Worm (Caenorhabditis elegans) whole organism, L4 larva: ENCODE results near the gene F41C3.7.

ENCODE experiments used
- F26F4.8 ChIP-seq: fragments of 200-800 bp; sonication (Bioruptor generic); conservative IDR thresholded peaks from 2 replicates; pipeline ENCODE4 v1.3.6; 2022; ENCODE audit warnings: missing genetic modification characterization, missing compliant biosample characterization
- F44E2.7 ChIP-seq: fragments of 200-800 bp; sonication (Bioruptor generic); IDR thresholded peaks from 2 replicates; pipeline ENCODE4 v2.1.2; 2022; ENCODE audit warnings: missing genetic modification characterization, missing compliant biosample characterization
- R02D3.7 ChIP-seq: fragments of 150-350 bp; sonication (generic microtip); optimal IDR thresholded peaks from 3 replicates; lab custom pipeline; 2014; ENCODE audit warnings: missing biosample characterization, missing genetic modification characterization
- T26A8.4 ChIP-seq: fragments of 200-800 bp; sonication (Bioruptor generic); IDR thresholded peaks from 2 replicates; pipeline ENCODE4 v1.3.6; 2022; ENCODE audit warnings: missing genetic modification characterization, missing compliant biosample characterization
- Y75B8A.6 ChIP-seq: fragments of 200-800 bp; sonication (Bioruptor generic); IDR thresholded peaks from 2 replicates; pipeline ENCODE4 v1.3.6; 2022; ENCODE audit warnings: missing genetic modification reagents, missing genetic modification characterization, missing compliant biosample characterization
- ama-1 ChIP-seq: fragments of 150-350 bp; optimal IDR thresholded peaks from 2 replicates; lab custom pipeline; 2014; ENCODE audit warnings: inconsistent platforms, mixed read lengths
- attf-4 ChIP-seq: sonication (generic microtip); optimal IDR thresholded peaks from 3 replicates; lab custom pipeline; 2017; ENCODE audit warnings: missing biosample characterization, missing genetic modification characterization
- ceh-20 ChIP-seq: fragments of 200-800 bp; sonication (Bioruptor generic); IDR thresholded peaks from 2 replicates; pipeline ENCODE4 v1.3.6; 2022; ENCODE audit warnings: missing genetic modification reagents, missing genetic modification characterization, missing compliant biosample characterization
- ceh-28 ChIP-seq: fragments of 150-350 bp; optimal IDR thresholded peaks from 2 replicates; lab custom pipeline; 2014; ENCODE audit warnings: missing biosample characterization, missing genetic modification reagents, missing genetic modification characterization
- ceh-32 ChIP-seq: sonication (generic microtip); optimal IDR thresholded peaks from 2 replicates; lab custom pipeline; 2016; ENCODE audit warnings: mild to moderate bottlenecking, missing genetic modification characterization, missing compliant biosample characterization; ENCODE audit not compliant: poor library complexity
- ceh-44 ChIP-seq: fragments of 200-800 bp; sonication (Bioruptor generic); IDR thresholded peaks from 2 replicates; pipeline ENCODE4 v1.3.6; 2022; ENCODE audit warnings: missing genetic modification reagents, missing genetic modification characterization, missing compliant biosample characterization
- ces-1 ChIP-seq: fragments of 150-350 bp; sonication (generic microtip); optimal IDR thresholded peaks from 4 replicates; lab custom pipeline; 2014; ENCODE audit warnings: missing biosample characterization, missing genetic modification reagents, missing genetic modification characterization
- cey-2 ChIP-seq: sonication (generic microtip); optimal IDR thresholded peaks from 3 replicates; lab custom pipeline; 2017; ENCODE audit warnings: missing genetic modification characterization, mild to moderate bottlenecking, missing compliant biosample characterization, antibody characterized with exemption, borderline replicate concordance; ENCODE audit not compliant: insufficient read depth
- daf-16 ChIP-seq, 3 experiments: sonication (generic microtip); optimal IDR thresholded peaks; 2 replicates each; lab custom pipeline; 2016 to 2017; ENCODE audit warnings: missing genetic modification characterization in 3 of 3, missing genetic modification reagents in 3 of 3, mild to moderate bottlenecking in 2 of 3, missing compliant biosample characterization in 2 of 3, missing biosample characterization in 1 of 3, moderate library complexity in 1 of 3
- daf-19 ChIP-seq: fragments of 200-800 bp; sonication (Bioruptor generic); conservative IDR thresholded peaks from 2 replicates; pipeline ENCODE4 v1.3.6; 2022; ENCODE audit warnings: missing genetic modification characterization, missing compliant biosample characterization
- dve-1 ChIP-seq: sonication (generic microtip); optimal IDR thresholded peaks from 2 replicates; lab custom pipeline; 2017; ENCODE audit warnings: antibody characterized with exemption, mild to moderate bottlenecking, missing genetic modification characterization, missing compliant biosample characterization; ENCODE audit not compliant: insufficient read depth
- fkh-10 ChIP-seq: fragments of 150-350 bp; optimal IDR thresholded peaks from 2 replicates; lab custom pipeline; 2014; ENCODE audit warnings: missing biosample characterization, missing genetic modification reagents, missing genetic modification characterization
- hif-1 ChIP-seq, 2 experiments: sonication (generic microtip); optimal IDR thresholded peaks; 2 replicates each; lab custom pipeline; 2016 to 2017; ENCODE audit warnings: missing compliant biosample characterization in 2 of 2, missing genetic modification characterization in 2 of 2, missing genetic modification reagents in 2 of 2, missing genotype in 2 of 2, mild to moderate bottlenecking in 1 of 2
- hlh-11 ChIP-seq: fragments of 200-800 bp; sonication (Bioruptor generic); optimal IDR thresholded peaks from 2 replicates; lab custom pipeline; 2018; ENCODE audit warnings: mild to moderate bottlenecking, missing genetic modification characterization, missing compliant biosample characterization
- hlh-30 ChIP-seq: sonication (generic microtip); optimal IDR thresholded peaks from 2 replicates; lab custom pipeline; 2017; ENCODE audit warnings: antibody characterized with exemption, mild to moderate bottlenecking, missing genetic modification characterization, missing compliant biosample characterization; ENCODE audit not compliant: insufficient read depth
- hmg-1.1 ChIP-seq: fragments of 200-800 bp; sonication (Bioruptor generic); IDR thresholded peaks from 2 replicates; pipeline ENCODE4 v1.3.6; 2022; ENCODE audit warnings: missing genetic modification reagents, missing genetic modification characterization, missing compliant biosample characterization
- lim-7 ChIP-seq: fragments of 200-800 bp; sonication (Bioruptor generic); IDR thresholded peaks from 2 replicates; pipeline ENCODE4 v1.3.6; 2022; ENCODE audit warnings: missing genetic modification characterization, missing compliant biosample characterization
- lin-1 ChIP-seq: fragments of 200-800 bp; sonication (Bioruptor generic); IDR thresholded peaks from 2 replicates; pipeline ENCODE4 v1.3.6; 2022; ENCODE audit warnings: missing genetic modification reagents, missing genetic modification characterization, missing compliant biosample characterization
- lin-29 ChIP-seq: fragments of 200-800 bp; sonication (Bioruptor generic); IDR thresholded peaks from 2 replicates; pipeline ENCODE4 v1.3.6; 2022; ENCODE audit warnings: missing genetic modification reagents, missing genetic modification characterization, missing compliant biosample characterization
- lin-38 ChIP-seq: fragments of 200-800 bp; sonication (Bioruptor generic); IDR thresholded peaks from 2 replicates; pipeline ENCODE4 v1.3.6; 2022; ENCODE audit warnings: missing genetic modification reagents, missing genetic modification characterization, missing compliant biosample characterization
- lsy-2 ChIP-seq, 2 experiments: fragments of 150-350 bp in 1 of 2; sonication (generic microtip) in 1 of 2; optimal IDR thresholded peaks; 2 replicates each; lab custom pipeline; 2014 to 2017; ENCODE audit warnings: missing biosample characterization in 2 of 2, missing genetic modification characterization in 2 of 2
- madf-5 ChIP-seq, 2 experiments: fragments of 200-800 bp; sonication (Bioruptor generic); IDR thresholded peaks; 2 replicates each; pipeline ENCODE4 v1.3.6; 2022; ENCODE audit warnings: missing compliant biosample characterization in 2 of 2, missing genetic modification characterization in 2 of 2
- mdl-1 ChIP-seq, 2 experiments: fragments of 150-350 bp in 1 of 2; sonication (generic microtip) in 1 of 2; optimal IDR thresholded peaks; 2 replicates each; lab custom pipeline; 2014 to 2017; ENCODE audit warnings: missing biosample characterization in 2 of 2, missing genetic modification characterization in 2 of 2
- mdt-29 ChIP-seq: fragments of 200-800 bp; sonication (Bioruptor generic); IDR thresholded peaks from 2 replicates; pipeline ENCODE4 v1.3.6; 2022; ENCODE audit warnings: missing genetic modification reagents, missing genetic modification characterization, missing compliant biosample characterization
- mep-1 ChIP-seq: fragments of 150-350 bp; sonication (generic microtip); optimal IDR thresholded peaks from 3 replicates; lab custom pipeline; 2014; ENCODE audit warnings: missing biosample characterization, missing genetic modification characterization
- mes-2 ChIP-seq: sonication (generic microtip); optimal IDR thresholded peaks from 2 replicates; lab custom pipeline; 2016; ENCODE audit warnings: missing genotype, mild to moderate bottlenecking, missing genetic modification characterization, missing compliant biosample characterization; ENCODE audit not compliant: poor library complexity, severe bottlenecking
- mxl-3 ChIP-seq: fragments of 200-800 bp; sonication (Bioruptor generic); optimal IDR thresholded peaks from 2 replicates; lab custom pipeline; 2018; ENCODE audit warnings: mild to moderate bottlenecking, missing genetic modification characterization, missing compliant biosample characterization
- nhr-111 ChIP-seq: fragments of 200-800 bp; sonication (Bioruptor generic); optimal IDR thresholded peaks from 2 replicates; lab custom pipeline; 2018; ENCODE audit warnings: mild to moderate bottlenecking, missing genetic modification characterization, missing compliant biosample characterization
- nhr-237 ChIP-seq: sonication (generic microtip); optimal IDR thresholded peaks from 2 replicates; lab custom pipeline; 2017; ENCODE audit warnings: missing biosample characterization, missing genetic modification characterization
- nhr-6 ChIP-seq: fragments of 150-350 bp; optimal IDR thresholded peaks from 2 replicates; lab custom pipeline; 2014; ENCODE audit warnings: missing biosample characterization, missing genetic modification characterization
- pha-4 ChIP-seq, 2 experiments: fragments of 150-350 bp in 1 of 2; fragments of 200-800 bp in 1 of 2; sonication (Bioruptor generic) in 1 of 2; IDR thresholded peaks in 1 of 2; optimal IDR thresholded peaks in 1 of 2; 2 replicates each; pipeline versions ENCODE4 v1.3.6 to Lab custom; 2014 to 2022; ENCODE audit warnings: missing genetic modification characterization in 2 of 2, missing genetic modification reagents in 2 of 2, missing biosample characterization in 1 of 2, missing compliant biosample characterization in 1 of 2
- snpc-4 ChIP-seq: fragments of 150-350 bp; optimal IDR thresholded peaks from 2 replicates; lab custom pipeline; 2014; ENCODE audit warnings: missing biosample characterization, missing genetic modification characterization
- tra-1 ChIP-seq: fragments of 200-800 bp; sonication (Bioruptor generic); IDR thresholded peaks from 2 replicates; pipeline ENCODE4 v1.3.6; 2022; ENCODE audit warnings: missing genetic modification reagents, missing genetic modification characterization, missing compliant biosample characterization
- unc-62 ChIP-seq, 3 experiments: fragments of 150-350 bp in 1 of 3; sonication (generic microtip); optimal IDR thresholded peaks in 2 of 3; peaks in 1 of 3; 1 replicate in 1 of 3; 2 replicates in 2 of 3; lab custom pipeline; 2014 to 2017; ENCODE audit warnings: missing biosample characterization in 3 of 3, missing genetic modification characterization in 3 of 3, missing genetic modification reagents in 3 of 3, missing genotype in 1 of 3
- vab-7 ChIP-seq: fragments of 200-800 bp; sonication (Bioruptor generic); IDR thresholded peaks from 2 replicates; pipeline ENCODE4 v1.3.6; 2022; ENCODE audit warnings: missing genetic modification reagents, missing genetic modification characterization, missing compliant biosample characterization
- zag-1 ChIP-seq: fragments of 150-350 bp; optimal IDR thresholded peaks from 2 replicates; lab custom pipeline; 2014; ENCODE audit warnings: missing biosample characterization, missing genetic modification characterization
- zfp-2 ChIP-seq: sonication (generic microtip); optimal IDR thresholded peaks from 2 replicates; lab custom pipeline; 2016; ENCODE audit warnings: mild to moderate bottlenecking, missing genetic modification characterization, missing compliant biosample characterization
- ztf-11 ChIP-seq: fragments of 150-350 bp; optimal IDR thresholded peaks from 2 replicates; lab custom pipeline; 2014; ENCODE audit warnings: missing biosample characterization, missing genetic modification characterization

The F41C3.7 gene

DNA sequence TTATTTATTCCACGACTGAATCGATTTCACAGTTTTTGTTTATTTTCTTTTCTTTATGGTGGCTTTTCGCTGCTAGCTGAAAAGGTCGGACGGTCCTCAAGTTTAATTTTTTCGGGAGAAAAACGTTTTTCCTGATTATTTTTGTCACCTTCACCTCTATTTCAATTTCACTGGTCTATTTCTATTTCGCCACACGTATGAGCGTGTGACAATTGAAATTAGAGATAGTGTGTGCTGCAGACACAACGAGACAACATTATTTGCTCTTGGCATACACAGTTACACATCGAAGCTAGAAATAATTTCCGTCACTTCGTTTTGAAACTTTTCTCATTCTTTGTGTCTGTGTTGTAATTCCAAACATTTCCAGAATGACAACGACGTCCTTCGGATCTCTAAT lies 14.2 kb upstream of the F41C3.7 start, which contains the start of gene F41C3.8 (continued):
- no peak for TF ChIP-seq hmg-1.1 (GFP tag; lab: Robert Waterston, UW)
- TF ChIP-seq daf-16 (GFP tag; optimal IDR thresholded peaks at IDR 0.05; lab: Kevin White, UChicago): no peak
- TF ChIP-seq daf-16 (tag; optimal IDR thresholded peaks at IDR 0.05; lab: Kevin White, UChicago): peak; percentile 27
- TF ChIP-seq vab-7 (GFP tag; lab: Robert Waterston, UW): no peak
- TF ChIP-seq lin-1 (GFP tag; lab: Robert Waterston, UW): no peak

DNA sequence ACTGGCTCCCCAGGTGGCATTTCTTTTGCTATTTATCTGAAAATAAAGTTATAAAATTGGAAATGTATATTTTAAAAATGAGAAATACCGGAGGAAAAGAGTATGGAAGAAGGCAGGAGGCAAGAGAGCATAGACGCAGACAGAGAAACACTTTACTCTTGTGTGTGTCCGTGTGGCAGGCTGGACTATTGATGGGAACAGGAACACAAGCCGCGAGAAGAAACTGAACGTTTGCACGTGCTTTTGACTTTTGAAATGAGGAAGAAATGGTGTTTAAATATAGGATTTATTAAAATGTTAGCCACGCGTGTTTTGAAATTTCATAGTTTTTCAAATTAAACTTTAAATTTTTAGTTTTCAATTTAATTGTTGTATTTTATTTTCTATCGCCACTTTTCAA lies 3.7 kb upstream of the F41C3.7 start, which contains the start of gene F10G7.10:
Gene F10G7.10, minus strand, starts transcription at position 145 of the 400 bp plus-strand sequence.
- no peak for TF ChIP-seq mdt-29 (GFP tag; lab: Robert Waterston, UW)
- TF ChIP-seq daf-19 (GFP tag; lab: Robert Waterston, UW): no peak
- TF ChIP-seq daf-16 (GFP tag; optimal IDR thresholded peaks at IDR 0.05; lab: Kevin White, UChicago): no peak
- peak; percentile 29 for TF ChIP-seq daf-16 (tag; optimal IDR thresholded peaks at IDR 0.05; lab: Kevin White, UChicago)
- peak; percentile 31 for TF ChIP-seq mes-2
- peak; percentile 42 for TF ChIP-seq hlh-11
- no peak for TF ChIP-seq Y75B8A.6 (GFP tag; lab: Robert Waterston, UW)
- TF ChIP-seq dve-1 (tag; lab: Kevin White, UChicago): peak; percentile 36
- no peak for TF ChIP-seq lim-7
- TF ChIP-seq lsy-2 (tag; optimal IDR thresholded peaks at IDR 0.05; lab: Kevin White, UChicago): peak in 1 of 2 experiments; percentile 28
- no peak for TF ChIP-seq madf-5 (GFP tag; IDR thresholded peaks at IDR 0.05; lab: Robert Waterston, UW)
- TF ChIP-seq hif-1 (tag; optimal IDR thresholded peaks at IDR 0.05; lab: Kevin White, UChicago): peak in 1 of 2 experiments; percentile 50
- TF ChIP-seq mxl-3: peak; percentile 69
- TF ChIP-seq mdl-1 (tag; optimal IDR thresholded peaks at IDR 0.05; lab: Kevin White, UChicago): peak; percentile 30 to 84
- no peak for TF ChIP-seq ces-1
- TF ChIP-seq unc-62 (GFP tag; optimal IDR thresholded peaks at IDR 0.05 in 1 of 2; lab: Kevin White, UChicago): peak in 1 of 2 experiments; percentile 59
- no peak for TF ChIP-seq unc-62 (tag; optimal IDR thresholded peaks at IDR 0.05; lab: Kevin White, UChicago)
- TF ChIP-seq fkh-10 (GFP tag; lab: Kevin White, UChicago): no peak
- peak; percentile 0 for TF ChIP-seq mep-1 (tag; lab: Kevin White, UChicago)
- TF ChIP-seq ceh-20: no peak
- TF ChIP-seq ceh-28 (tag; lab: Kevin White, UChicago): no peak
- TF ChIP-seq lin-29: no peak
- no peak for TF ChIP-seq snpc-4 (tag; lab: Kevin White, UChicago)
- 0 out of 2 replicates have a peak, but pooled peaks have one; percentile 39 for TF ChIP-seq hmg-1.1 (GFP tag; lab: Robert Waterston, UW)
- peak; percentile 3 for TF ChIP-seq nhr-6 (tag; lab: Kevin White, UChicago)
- TF ChIP-seq tra-1 (GFP tag; lab: Robert Waterston, UW): no peak
- no peak for TF ChIP-seq zag-1 (tag; lab: Kevin White, UChicago)
- TF ChIP-seq hlh-30 (tag; lab: Kevin White, UChicago): peak; percentile 83
- no peak for TF ChIP-seq ceh-44 (GFP tag; lab: Robert Waterston, UW)
- TF ChIP-seq nhr-237 (tag; lab: Kevin White, UChicago): no peak
- TF ChIP-seq R02D3.7 (tag; lab: Kevin White, UChicago): no peak

DNA sequence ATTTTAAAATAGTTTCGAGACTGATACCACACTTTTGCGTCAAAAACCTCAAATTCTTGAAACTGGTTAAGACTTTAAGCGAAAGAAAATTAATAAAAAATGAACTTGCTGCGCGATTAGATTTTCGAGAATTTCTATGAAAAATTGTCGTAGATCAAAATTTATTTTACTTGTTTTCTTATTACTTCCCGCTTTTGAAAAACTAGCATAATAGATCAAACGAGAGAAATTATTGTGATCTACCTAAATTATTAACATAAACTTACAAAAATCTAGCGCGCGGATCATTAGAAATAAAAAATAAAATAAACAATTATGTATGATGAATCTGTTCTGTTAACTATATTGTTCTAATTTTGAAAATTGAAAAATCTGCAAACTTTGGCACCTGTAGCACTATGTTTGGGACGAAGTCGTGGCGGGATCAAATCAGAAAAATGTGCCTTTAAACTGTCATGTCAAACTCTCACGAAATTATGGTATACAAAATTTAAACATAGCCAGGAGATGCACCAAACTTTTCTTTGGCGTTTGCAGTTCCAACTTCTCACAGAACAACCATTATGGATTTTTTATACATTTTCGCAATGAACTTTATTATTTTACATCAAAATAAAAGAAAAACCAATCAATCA lies 3.0 kb upstream of the F41C3.7 start:
- no peak for TF ChIP-seq F26F4.8 (GFP tag; lab: Robert Waterston, UW)
- no peak for TF ChIP-seq Y75B8A.6 (GFP tag; lab: Robert Waterston, UW)
- TF ChIP-seq T26A8.4 (GFP tag; lab: Robert Waterston, UW): 0 out of 2 replicates have a peak, but pooled peaks have one; percentile 23
- TF ChIP-seq F44E2.7 (GFP tag; lab: Robert Waterston, UW): no peak
- TF ChIP-seq lin-38 (GFP tag; lab: Robert Waterston, UW): no peak
- TF ChIP-seq pha-4 (GFP tag; IDR thresholded peaks at IDR 0.05; lab: Robert Waterston, UW): no peak
- no peak for TF ChIP-seq pha-4 (tag; optimal IDR thresholded peaks at IDR 0.05; lab: Kevin White, UChicago)
- TF ChIP-seq fkh-10 (GFP tag; lab: Kevin White, UChicago): no peak
- no peak for TF ChIP-seq nhr-111 (GFP tag; lab: Kevin White, UChicago)
- no peak for TF ChIP-seq zfp-2 (tag; lab: Kevin White, UChicago)
- peak; percentile 47 for TF ChIP-seq dve-1 (tag; lab: Kevin White, UChicago)
- TF ChIP-seq lin-1 (GFP tag; lab: Robert Waterston, UW): no peak
- TF ChIP-seq ceh-32 (tag; lab: Kevin White, UChicago): no peak
- TF ChIP-seq daf-16 (GFP tag; optimal IDR thresholded peaks at IDR 0.05; lab: Kevin White, UChicago): no peak
- peak; percentile 16 for TF ChIP-seq daf-16 (tag; optimal IDR thresholded peaks at IDR 0.05; lab: Kevin White, UChicago)
- no peak for TF ChIP-seq attf-4
- no peak for TF ChIP-seq cey-2
- TF ChIP-seq ama-1 (lab: Kevin White, UChicago): peak; percentile 75
- TF ChIP-seq unc-62 (GFP tag; optimal IDR thresholded peaks at IDR 0.05 in 1 of 2; lab: Kevin White, UChicago): peak in 1 of 2 experiments; percentile 69
- no peak for TF ChIP-seq unc-62 (tag; optimal IDR thresholded peaks at IDR 0.05; lab: Kevin White, UChicago)
- no peak for TF ChIP-seq ztf-11
